Worm (Caenorhabditis elegans): ENCODE measurements around the gene T05B9.2.

The T05B9.2 gene

DNA sequence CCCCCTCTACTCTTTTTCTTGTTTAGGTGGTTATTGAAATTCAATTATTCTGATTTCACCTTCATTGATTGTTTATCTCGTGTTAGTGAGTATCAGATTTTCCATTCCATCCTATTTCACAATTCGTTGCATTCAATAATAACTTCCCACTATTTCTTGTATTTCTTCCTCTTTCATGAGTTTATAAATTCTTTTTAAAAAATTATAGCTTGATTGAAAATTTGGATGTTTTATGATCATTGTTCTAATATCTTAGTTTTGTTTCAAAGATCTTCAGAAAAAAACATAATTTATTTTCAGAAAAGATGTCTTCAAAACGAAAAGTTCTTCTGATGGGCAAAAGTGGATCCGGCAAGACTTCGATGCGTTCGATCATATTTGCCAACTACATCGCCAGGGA is 45.4 kb downstream of the T05B9.2 start, which contains the start of gene raga-1:
Gene raga-1, plus strand, starts transcription at position 301 of the 400 bp plus-strand sequence.
- TF ChIP-seq F10B5.3 (tag; optimal IDR thresholded peaks at IDR 0.05) (no peak), nhr-6 (tag; optimal IDR thresholded peaks at IDR 0.05) (no peak), rbr-2 (tag; optimal IDR thresholded peaks at IDR 0.05) (no peak), zip-2 (tag; optimal IDR thresholded peaks at IDR 0.05) (no peak), nhr-111 (GFP tag; optimal IDR thresholded peaks at IDR 0.05) (no peak), lsy-2 (tag; optimal IDR thresholded peaks at IDR 0.05) (no peak)

DNA sequence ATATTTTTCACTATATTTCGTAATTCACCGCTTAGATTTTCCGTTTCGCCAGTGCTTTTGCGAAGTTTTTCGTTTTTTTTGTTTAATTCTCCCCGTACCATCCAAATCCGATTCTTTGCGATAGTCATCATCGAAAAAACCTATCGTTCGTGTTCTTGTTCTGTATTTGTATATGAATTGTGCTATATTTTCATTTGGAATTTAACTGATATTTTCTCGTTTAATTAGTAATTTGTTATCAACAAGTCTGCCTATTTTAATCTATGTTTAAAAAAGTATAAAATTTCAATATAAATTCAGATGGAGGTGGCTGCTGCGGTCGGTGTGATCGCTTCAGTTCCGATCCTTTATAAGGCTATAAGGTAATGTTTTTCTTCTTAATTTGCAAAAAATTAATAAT is 47.0 kb downstream of the T05B9.2 start, which contains the start of gene samp-1:
Gene samp-1, plus strand, starts transcription at position 301 of the 400 bp plus-strand sequence.
- TF ChIP-seq spr-1 (tag; optimal IDR thresholded peaks at IDR 0.05) (no peak), unc-62 (GFP tag; optimal IDR thresholded peaks at IDR 0.05 in 1 of 2) (peak in 1 of 2 experiments; percentile 78), unc-62 (tag; optimal IDR thresholded peaks at IDR 0.05) (no peak), ceh-32 (tag; optimal IDR thresholded peaks at IDR 0.05; ENCODE audit: poor library complexity) (no peak), pha-4 (GFP tag; IDR thresholded peaks at IDR 0.05) (peak; percentile 21; the same call in 1 of the 2 replicates), pha-4 (tag; optimal IDR thresholded peaks at IDR 0.05) (no peak), mep-1 (tag; optimal IDR thresholded peaks at IDR 0.05) (no peak), lin-38 (GFP tag; IDR thresholded peaks at IDR 0.05) (peak; percentile 37; the same call in 1 of the 2 replicates)

DNA sequence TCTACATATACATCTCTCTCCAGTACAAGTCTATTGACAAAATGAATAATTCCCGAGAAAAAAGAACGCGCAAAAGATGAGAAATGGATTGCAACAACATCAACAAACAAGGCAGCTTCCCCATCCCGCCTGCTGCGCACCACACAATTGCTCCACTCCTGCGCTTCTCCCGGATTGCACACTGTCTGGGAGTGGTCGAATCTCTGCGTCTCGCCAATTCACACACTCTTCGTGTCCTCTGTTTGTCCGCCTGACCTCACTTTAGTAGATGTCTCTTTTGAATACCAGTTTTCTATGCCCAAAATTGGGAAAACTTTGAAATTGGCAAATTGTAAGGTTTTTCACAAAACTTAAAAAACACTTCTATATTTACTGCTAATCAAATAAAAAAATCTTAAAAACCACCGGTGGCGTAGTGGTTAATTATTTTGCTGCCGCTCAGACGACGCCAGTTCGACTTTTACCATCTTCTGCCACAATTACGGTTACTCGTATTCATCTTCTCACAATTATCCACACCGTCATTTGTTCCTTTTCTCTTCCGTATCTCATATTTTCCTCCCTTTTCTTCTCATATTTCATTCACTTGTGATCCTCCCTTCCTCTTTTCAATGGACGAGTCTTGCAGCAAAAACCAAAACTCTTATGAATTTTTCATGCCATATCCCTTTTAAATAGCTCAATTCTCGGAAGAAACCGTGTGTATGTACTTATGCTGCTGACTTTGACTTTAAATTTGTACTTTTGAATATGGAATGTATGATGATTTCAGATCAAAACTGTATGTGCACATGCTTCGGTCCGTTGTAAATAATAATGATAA is 50.2 kb downstream of the T05B9.2 start, which contains the start of gene rsf-1:
Gene rsf-1, plus strand, starts transcription at position 773 of the 823 bp plus-strand sequence.
- no peak for TF ChIP-seq lim-7 (GFP tag; IDR thresholded peaks at IDR 0.05)
- no peak for TF ChIP-seq fos-1 (tag; optimal IDR thresholded peaks at IDR 0.05)
- no peak for TF ChIP-seq nhr-48 (tag; optimal IDR thresholded peaks at IDR 0.05)
- TF ChIP-seq lin-29 (GFP tag; IDR thresholded peaks at IDR 0.05): no peak
- no peak for TF ChIP-seq daf-12 (tag; optimal IDR thresholded peaks at IDR 0.05)
- no peak for TF ChIP-seq zfp-2 (tag; optimal IDR thresholded peaks at IDR 0.05)
- no peak for TF ChIP-seq Y48G9A.11 (GFP tag; IDR thresholded peaks at IDR 0.05)
- TF ChIP-seq mes-2 (tag; optimal IDR thresholded peaks at IDR 0.05; ENCODE audit: poor library complexity, severe bottlenecking): peak; percentile 51
- TF ChIP-seq lin-39 (tag; optimal IDR thresholded peaks at IDR 0.05): no peak
- TF ChIP-seq tag-97 (GFP tag; IDR thresholded peaks at IDR 0.05): no peak
- TF ChIP-seq mxl-2 (GFP tag; conservative IDR thresholded peaks at IDR 0.05): no peak
- TF ChIP-seq daf-19 (GFP tag; conservative IDR thresholded peaks at IDR 0.05): no peak; the same call in 1 of the 2 replicates
- no peak for TF ChIP-seq lin-15B (tag; optimal IDR thresholded peaks at IDR 0.05)
- peak; percentile 40; the same call in 1 of the 2 replicates for TF ChIP-seq lin-38 (GFP tag; IDR thresholded peaks at IDR 0.05)
- peak; percentile 55; the same call in 1 of the 2 replicates for TF ChIP-seq pha-4 (GFP tag; IDR thresholded peaks at IDR 0.05)
- TF ChIP-seq pha-4 (tag; optimal IDR thresholded peaks at IDR 0.05): no peak
- TF ChIP-seq nhr-28 (tag; optimal IDR thresholded peaks at IDR 0.05): no peak
- no peak for TF ChIP-seq nhr-76 (tag; optimal IDR thresholded peaks at IDR 0.05)
- TF ChIP-seq F37D6.2 (tag; optimal IDR thresholded peaks at IDR 0.05): no peak
- no peak for TF ChIP-seq mxl-3 (GFP tag; optimal IDR thresholded peaks at IDR 0.05)
- TF ChIP-seq snpc-1.2 (GFP tag; IDR thresholded peaks at IDR 0.05): no peak
- no peak for TF ChIP-seq ceh-32 (tag; optimal IDR thresholded peaks at IDR 0.05; ENCODE audit: poor library complexity)
- TF ChIP-seq egl-43 (GFP tag; IDR thresholded peaks at IDR 0.05): no peak
- TF ChIP-seq hlh-11 (tag; optimal IDR thresholded peaks at IDR 0.05): no peak
- TF ChIP-seq nhr-42 (GFP tag; IDR thresholded peaks at IDR 0.05): no peak
- TF ChIP-seq ceh-28 (tag; optimal IDR thresholded peaks at IDR 0.05): no peak
- TF ChIP-seq T20F7.1 (GFP tag; optimal IDR thresholded peaks at IDR 0.05): no peak
- no peak for TF ChIP-seq ceh-62 (tag; optimal IDR thresholded peaks at IDR 0.05)
- TF ChIP-seq ztf-11 (tag; optimal IDR thresholded peaks at IDR 0.05): no peak
- no peak for TF ChIP-seq snpc-4 (tag; optimal IDR thresholded peaks at IDR 0.05)
- no peak for TF ChIP-seq ceh-44 (GFP tag; IDR thresholded peaks at IDR 0.05)
- TF ChIP-seq lir-3 (tag; optimal IDR thresholded peaks at IDR 0.05): no peak
- TF ChIP-seq madf-5 (GFP tag; IDR thresholded peaks at IDR 0.05): no peak
- TF ChIP-seq unc-62 (GFP tag; optimal IDR thresholded peaks at IDR 0.05 in 1 of 2): peak in 1 of 2 experiments; percentile 60
- TF ChIP-seq unc-62 (tag; optimal IDR thresholded peaks at IDR 0.05): no peak
- peak; percentile 19 for TF ChIP-seq mep-1 (tag; optimal IDR thresholded peaks at IDR 0.05)
- TF ChIP-seq ceh-20 (GFP tag; IDR thresholded peaks at IDR 0.05): no peak
- no peak for TF ChIP-seq mdl-1 (tag; optimal IDR thresholded peaks at IDR 0.05)
- TF ChIP-seq tra-1 (GFP tag; IDR thresholded peaks at IDR 0.05): no peak
